Fruit fly (Drosophila melanogaster) whole organism, embryonic: Measurements from ENCODE around the gene elgi.

Source experiments
- Atf3 ChIP-seq: fragments of 200-800 bp; sonication (Bioruptor generic); optimal IDR thresholded peaks from 3 replicates; lab custom pipeline; 2016; ENCODE audit warnings: missing biosample characterization, missing genetic modification characterization
- CG10366 ChIP-seq: fragments of 200-800 bp; sonication (Bioruptor generic); IDR thresholded peaks from 2 replicates; pipeline ENCODE4 v1.3.6; 2022; ENCODE audit warnings: missing biosample characterization, missing genetic modification characterization
- CG12219 ChIP-seq: fragments of 200-800 bp; sonication (Bioruptor generic); optimal IDR thresholded peaks from 3 replicates; lab custom pipeline; 2018; ENCODE audit warnings: missing biosample characterization, mild to moderate bottlenecking, missing genetic modification characterization
- CG1233 ChIP-seq: fragments of 200-800 bp; sonication (Bioruptor generic); optimal IDR thresholded peaks from 4 replicates; lab custom pipeline; 2018; ENCODE audit warnings: missing biosample characterization, mild to moderate bottlenecking, missing genetic modification characterization
- CG13287 ChIP-seq: fragments of 200-800 bp; sonication (Bioruptor generic); IDR thresholded peaks from 2 replicates; pipeline ENCODE4 v1.3.6; 2022; ENCODE audit warnings: missing biosample characterization, missing genetic modification characterization; ENCODE audit not compliant: partially characterized antibody
- CG14014 ChIP-seq: fragments of 200-800 bp; sonication (Bioruptor generic); IDR thresholded peaks from 2 replicates; pipeline ENCODE4 v1.3.6; 2022; ENCODE audit warnings: missing biosample characterization, missing genetic modification characterization
- CG15269 ChIP-seq: fragments of 200-800 bp; sonication (Bioruptor generic); optimal IDR thresholded peaks from 2 replicates; lab custom pipeline; 2018; ENCODE audit warnings: missing biosample characterization, mild to moderate bottlenecking, missing genetic modification characterization, moderate library complexity
- CG16815 ChIP-seq: fragments of 200-800 bp; sonication (Bioruptor generic); optimal IDR thresholded peaks from 3 replicates; lab custom pipeline; 2017; ENCODE audit warnings: missing biosample characterization, mild to moderate bottlenecking, missing genetic modification characterization
- CG2129 ChIP-seq: fragments of 200-800 bp; sonication (Bioruptor generic); IDR thresholded peaks from 2 replicates; pipeline ENCODE4 v1.3.6; 2022; ENCODE audit warnings: missing biosample characterization, missing genetic modification characterization; ENCODE audit not compliant: partially characterized antibody
- CG30020 ChIP-seq: fragments of 200-800 bp; optimal IDR thresholded peaks from 2 replicates; lab custom pipeline; 2019; ENCODE audit warnings: missing biosample characterization, mild to moderate bottlenecking, missing genetic modification characterization, moderate library complexity
- CG30431 ChIP-seq: fragments of 200-800 bp; sonication (Bioruptor generic); optimal IDR thresholded peaks from 2 replicates; lab custom pipeline; 2017; ENCODE audit warnings: missing biosample characterization, missing genetic modification characterization
- CG3163 ChIP-seq: fragments of 200-800 bp; sonication (Bioruptor generic); optimal IDR thresholded peaks from 3 replicates; lab custom pipeline; 2016; ENCODE audit warnings: missing biosample characterization, missing genetic modification characterization
- CG34422 ChIP-seq: fragments of 200-800 bp; sonication (Bioruptor generic); IDR thresholded peaks from 3 replicates; pipeline ENCODE4 v1.3.6; 2022; ENCODE audit warnings: missing biosample characterization, missing genetic modification characterization
- CG3995 ChIP-seq: fragments of 200-800 bp; sonication (Bioruptor generic); optimal IDR thresholded peaks from 3 replicates; lab custom pipeline; 2016; ENCODE audit warnings: missing biosample characterization, missing genetic modification characterization
- CG4328 ChIP-seq: fragments of 200-800 bp; sonication (Bioruptor generic); optimal IDR thresholded peaks from 3 replicates; lab custom pipeline; 2017; ENCODE audit warnings: missing biosample characterization, missing genetic modification reagents, missing genetic modification characterization
- CG43689 ChIP-seq: fragments of 200-800 bp; sonication (Bioruptor generic); IDR thresholded peaks from 2 replicates; pipeline ENCODE4 v1.3.6; 2022; ENCODE audit warnings: missing biosample characterization, missing genetic modification characterization
- CG6813 ChIP-seq: fragments of 200-800 bp; sonication (Bioruptor generic); optimal IDR thresholded peaks from 2 replicates; lab custom pipeline; 2017; ENCODE audit warnings: missing biosample characterization, missing genetic modification characterization, mild to moderate bottlenecking, moderate library complexity, missing genetic modification reagents
- CG6854 ChIP-seq: fragments of 200-800 bp; sonication (Bioruptor generic); optimal IDR thresholded peaks from 3 replicates; lab custom pipeline; 2017; ENCODE audit warnings: missing biosample characterization, mild to moderate bottlenecking, missing genetic modification characterization
- CG7786 ChIP-seq: fragments of 200-800 bp; sonication (Bioruptor generic); optimal IDR thresholded peaks from 2 replicates; lab custom pipeline; 2016; ENCODE audit warnings: missing biosample characterization, missing genetic modification characterization
- CG8281 ChIP-seq: fragments of 200-800 bp; sonication (Bioruptor generic); optimal IDR thresholded peaks from 2 replicates; lab custom pipeline; 2018; ENCODE audit warnings: missing biosample characterization, mild to moderate bottlenecking, missing genetic modification characterization, moderate library complexity
- CG9215 ChIP-seq: fragments of 200-800 bp; sonication (Bioruptor generic); IDR thresholded peaks from 2 replicates; pipeline ENCODE4 v1.3.6; 2022; ENCODE audit warnings: missing biosample characterization, missing genetic modification characterization
- CG9609 ChIP-seq: fragments of 200-800 bp; sonication (Bioruptor generic); optimal IDR thresholded peaks from 3 replicates; lab custom pipeline; 2016; ENCODE audit warnings: missing biosample characterization, missing genetic modification characterization
- CG9817 ChIP-seq: fragments of 200-800 bp; sonication (Bioruptor generic); optimal IDR thresholded peaks from 2 replicates; lab custom pipeline; 2018; ENCODE audit warnings: missing biosample characterization, mild to moderate bottlenecking, missing genetic modification characterization, moderate library complexity
- CG9876 ChIP-seq: fragments of 200-800 bp; sonication (Bioruptor generic); optimal IDR thresholded peaks from 2 replicates; lab custom pipeline; 2016; ENCODE audit warnings: missing biosample characterization, missing genetic modification characterization
- Dbx ChIP-seq: fragments of 200-800 bp; sonication (Bioruptor generic); IDR thresholded peaks from 3 replicates; pipeline ENCODE4 v1.3.6; 2022; ENCODE audit warnings: missing biosample characterization, missing genetic modification characterization
- Dp ChIP-seq: fragments of 200-800 bp; sonication (Bioruptor generic); optimal IDR thresholded peaks from 2 replicates; lab custom pipeline; 2018; ENCODE audit warnings: missing biosample characterization, mild to moderate bottlenecking, missing genetic modification characterization, moderate library complexity
- HLHmδ ChIP-seq: fragments of 200-800 bp; sonication (Bioruptor generic); optimal IDR thresholded peaks from 2 replicates; lab custom pipeline; 2018; ENCODE audit warnings: missing biosample characterization, mild to moderate bottlenecking, missing genetic modification characterization, moderate library complexity
- Hand ChIP-seq: fragments of 200-800 bp; sonication (Bioruptor generic); optimal IDR thresholded peaks from 2 replicates; lab custom pipeline; 2017; ENCODE audit warnings: mild to moderate bottlenecking, missing biosample characterization, missing genetic modification reagents, missing genetic modification characterization
- Hr78 ChIP-seq, 2 experiments: fragments of 200-800 bp in 1 of 2; fragments of >200 bp in 1 of 2; sonication (Bioruptor generic) in 1 of 2; optimal IDR thresholded peaks; 2 replicates each; lab custom pipeline; 2017 to 2019; ENCODE audit warnings: missing biosample characterization in 2 of 2, missing genetic modification characterization in 2 of 2, mild to moderate bottlenecking in 1 of 2, moderate library complexity in 1 of 2
- Jarid2 ChIP-seq: fragments of 200-800 bp; sonication (Bioruptor generic); optimal IDR thresholded peaks from 3 replicates; lab custom pipeline; 2017; ENCODE audit warnings: mild to moderate bottlenecking, missing biosample characterization, missing genetic modification reagents, missing genetic modification characterization
- Sry-δ ChIP-seq: fragments of 200-800 bp; sonication (Bioruptor generic); optimal IDR thresholded peaks from 2 replicates; lab custom pipeline; 2016; ENCODE audit warnings: missing biosample characterization, missing genetic modification characterization
- Ssrp ChIP-seq: fragments of 200-800 bp; sonication (Bioruptor generic); optimal IDR thresholded peaks from 2 replicates; lab custom pipeline; 2018; ENCODE audit warnings: missing biosample characterization, mild to moderate bottlenecking, missing genetic modification characterization, moderate library complexity
- ap ChIP-seq: fragments of 200-800 bp; sonication (Bioruptor generic); IDR thresholded peaks from 2 replicates; pipeline ENCODE4 v1.3.6; 2022; ENCODE audit warnings: missing biosample characterization, missing genetic modification characterization
- ara ChIP-seq: fragments of 200-800 bp; sonication (Bioruptor generic); IDR thresholded peaks from 2 replicates; pipeline ENCODE4 v1.3.6; 2022; ENCODE audit warnings: missing biosample characterization, missing genetic modification characterization
- ato ChIP-seq: fragments of 200-800 bp; sonication (Bioruptor generic); IDR thresholded peaks from 2 replicates; pipeline ENCODE4 v1.3.6; 2022; ENCODE audit warnings: missing biosample characterization, missing genetic modification characterization; ENCODE audit not compliant: partially characterized antibody
- br ChIP-seq: fragments of >200 bp; optimal IDR thresholded peaks from 2 replicates; lab custom pipeline; 2017
- chinmo ChIP-seq: fragments of 200-800 bp; sonication (Bioruptor generic); IDR thresholded peaks from 4 replicates; pipeline ENCODE4 v1.3.6; 2022; ENCODE audit warnings: missing biosample characterization, missing genetic modification characterization; ENCODE audit not compliant: partially characterized antibody
- dmrt11E ChIP-seq: fragments of 200-800 bp; sonication (Bioruptor generic); optimal IDR thresholded peaks from 3 replicates; lab custom pipeline; 2018; ENCODE audit warnings: missing biosample characterization, mild to moderate bottlenecking, missing genetic modification characterization, moderate library complexity
- grn ChIP-seq: fragments of 200-800 bp; sonication (Bioruptor generic); optimal IDR thresholded peaks from 3 replicates; lab custom pipeline; 2017; ENCODE audit warnings: missing biosample characterization, missing genetic modification characterization
- gsb ChIP-seq: fragments of 200-800 bp; sonication (Bioruptor generic); IDR thresholded peaks from 2 replicates; pipeline ENCODE4 v1.3.6; 2022; ENCODE audit warnings: missing biosample characterization, missing genetic modification characterization
- ham ChIP-seq: fragments of 200-800 bp; sonication (Bioruptor generic); IDR thresholded peaks from 2 replicates; pipeline ENCODE4 v1.3.6; 2022; ENCODE audit warnings: missing biosample characterization, missing genetic modification characterization
- hb ChIP-seq: fragments of 200-800 bp; sonication (Bioruptor generic); IDR thresholded peaks from 3 replicates; pipeline ENCODE4 v1.3.6; 2022; ENCODE audit warnings: missing biosample characterization, missing genetic modification characterization; ENCODE audit not compliant: partially characterized antibody
- her ChIP-seq: fragments of 200-800 bp; sonication (Bioruptor generic); optimal IDR thresholded peaks from 2 replicates; lab custom pipeline; 2016; ENCODE audit warnings: missing biosample characterization, missing genetic modification characterization
- lab ChIP-seq: fragments of 200-800 bp; sonication (Bioruptor generic); optimal IDR thresholded peaks from 3 replicates; lab custom pipeline; 2017; ENCODE audit warnings: missing biosample characterization, missing genetic modification characterization, mild to moderate bottlenecking, moderate library complexity, missing genetic modification reagents
- p53 ChIP-seq: fragments of 200-800 bp; sonication (Bioruptor generic); optimal IDR thresholded peaks from 2 replicates; lab custom pipeline; 2016; ENCODE audit warnings: missing biosample characterization, missing genetic modification characterization
- pum ChIP-seq: fragments of 200-800 bp; sonication (Bioruptor generic); optimal IDR thresholded peaks from 2 replicates; lab custom pipeline; 2016; ENCODE audit warnings: missing biosample characterization, missing genetic modification characterization
- ro ChIP-seq: fragments of 200-800 bp; sonication (Bioruptor generic); IDR thresholded peaks from 2 replicates; pipeline ENCODE4 v1.3.6; 2022; ENCODE audit warnings: missing biosample characterization, missing genetic modification characterization
- sens-2 ChIP-seq: fragments of 200-800 bp; sonication (Bioruptor generic); IDR thresholded peaks from 2 replicates; pipeline ENCODE4 v1.3.6; 2022; ENCODE audit warnings: missing biosample characterization, missing genetic modification characterization
- sim ChIP-seq: fragments of 200-800 bp; sonication (Bioruptor generic); IDR thresholded peaks from 2 replicates; pipeline ENCODE4 v1.3.6; 2022; ENCODE audit warnings: missing biosample characterization, missing genetic modification characterization
- slp2 ChIP-seq: fragments of 200-800 bp; sonication (Bioruptor generic); optimal IDR thresholded peaks from 2 replicates; lab custom pipeline; 2016; ENCODE audit warnings: missing biosample characterization, missing genetic modification characterization
- sqz ChIP-seq: fragments of 200-800 bp; sonication (Bioruptor generic); optimal IDR thresholded peaks from 3 replicates; lab custom pipeline; 2018; ENCODE audit warnings: missing biosample characterization, mild to moderate bottlenecking, missing genetic modification characterization
- ssp ChIP-seq: fragments of 200-800 bp; sonication (Bioruptor generic); IDR thresholded peaks from 2 replicates; pipeline ENCODE4 v1.3.6; 2022; ENCODE audit warnings: missing biosample characterization, missing genetic modification characterization

elgi gene

DNA sequence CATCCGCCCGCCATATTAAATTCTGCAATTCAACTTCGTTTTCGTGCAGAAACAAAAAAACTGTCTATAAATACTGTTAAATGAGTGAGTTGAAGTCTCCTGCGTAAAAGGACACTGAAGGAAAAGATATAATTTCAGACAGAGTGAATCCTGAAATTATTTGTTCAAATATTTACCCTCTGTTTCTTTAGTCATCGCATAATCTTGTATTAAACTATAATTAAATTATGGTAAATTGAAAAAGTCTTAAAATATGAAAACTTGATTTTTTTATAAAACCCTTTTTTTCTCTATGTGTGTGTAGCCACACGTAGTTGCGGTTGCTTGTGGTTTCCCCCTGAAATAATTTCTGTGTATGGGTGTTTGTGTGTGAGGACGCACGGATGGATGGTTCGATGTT is 33.0 kb upstream of the elgi start (continued):
- TF ChIP-seq chinmo (GFP tag; lab: Robert Waterston, UW) (no peak), sens-2 (no peak), slp2 (GFP tag; lab: Kevin White, UChicago) (no peak), CG3995 (GFP tag; lab: Kevin White, UChicago) (no peak), CG15269 (tag; lab: Kevin White, UChicago) (peak; percentile 58), lab (GFP tag; lab: Kevin White, UChicago) (peak; percentile 65), CG2129 (GFP tag; lab: Robert Waterston, UW) (no peak), Hr78 (GFP tag; optimal IDR thresholded peaks at IDR 0.05; lab: Kevin White, UChicago) (no peak), CG13287 (GFP tag; lab: Robert Waterston, UW) (no peak), CG1233 (peak; percentile 22), Atf3 (GFP tag; lab: Kevin White, UChicago) (no peak), CG34422 (no peak), CG6854 (no peak), CG30431 (GFP tag; lab: Kevin White, UChicago) (no peak), dmrt11E (peak; percentile 5), CG9817 (tag; lab: Kevin White, UChicago) (peak; percentile 3), her (GFP tag; lab: Kevin White, UChicago) (no peak), CG43689 (no peak), CG9215 (peak; percentile 43; the same call in 1 of the 2 replicates), br (lab: Kevin White, UChicago) (no peak), CG9876 (GFP tag; lab: Kevin White, UChicago) (no peak), CG3163 (GFP tag; lab: Kevin White, UChicago) (no peak), Dbx (GFP tag; lab: Robert Waterston, UW) (no peak), CG14014 (GFP tag; lab: Robert Waterston, UW) (0 out of 2 replicates have a peak, but pooled peaks have one; percentile 57), pum (no peak), CG16815 (GFP tag; lab: Kevin White, UChicago) (no peak), Jarid2 (GFP tag; lab: Kevin White, UChicago) (no peak), gsb (GFP tag; lab: Robert Waterston, UW) (no peak), ssp (GFP tag; lab: Robert Waterston, UW) (no peak), Dp (no peak), ato (GFP tag; lab: Robert Waterston, UW) (no peak), CG4328 (GFP tag; lab: Kevin White, UChicago) (no peak), ara (GFP tag; lab: Robert Waterston, UW) (no peak), CG9609 (no peak), ham (GFP tag; lab: Robert Waterston, UW) (no peak), hb (GFP tag; lab: Robert Waterston, UW) (no peak), Hand (GFP tag; lab: Kevin White, UChicago) (no peak), ro (no peak), Sry-δ (no peak), p53 (no peak), CG8281 (tag; lab: Kevin White, UChicago) (no peak), CG30020 (tag; lab: Kevin White, UChicago) (no peak), CG6813 (GFP tag; lab: Kevin White, UChicago) (no peak), Ssrp (peak; percentile 26), CG10366 (GFP tag; lab: Robert Waterston, UW) (no peak), sim (GFP tag; lab: Robert Waterston, UW) (no peak), CG12219 (GFP tag; lab: Kevin White, UChicago) (no peak), HLHmδ (no peak), sqz (GFP tag; lab: Kevin White, UChicago) (no peak), grn (GFP tag; lab: Kevin White, UChicago) (no peak), ap (GFP tag; lab: Robert Waterston, UW) (no peak), CG7786 (GFP tag; lab: Kevin White, UChicago) (no peak)
